Worm (Caenorhabditis elegans): ENCODE results near the gene ZC262.4.

The ZC262.4 gene

DNA sequence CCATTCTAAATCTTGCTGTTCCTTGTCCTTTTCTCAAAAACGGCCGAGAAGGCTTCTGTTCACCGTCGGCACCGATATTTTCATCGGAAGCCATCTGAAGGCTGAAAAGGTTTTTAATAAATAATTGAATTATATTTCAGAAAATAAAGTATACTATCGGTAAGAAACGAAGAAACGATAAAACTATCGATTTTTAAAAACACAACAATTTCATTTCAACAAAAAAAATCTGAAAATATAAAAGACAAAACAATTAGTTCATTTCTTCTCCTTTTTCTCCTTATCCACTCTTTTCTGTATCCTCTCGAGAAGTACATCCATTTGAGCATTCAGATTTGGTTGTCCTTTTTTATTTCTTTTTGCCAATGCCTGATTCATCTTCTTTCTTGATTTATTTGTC is 15.8 kb downstream of the ZC262.4 start, which contains the start of gene sas-4:
Gene sas-4, minus strand, starts transcription at position 101 of the 400 bp plus-strand sequence.
- TF ChIP-seq lsy-2 (tag; optimal IDR thresholded peaks at IDR 0.05): no peak
- TF ChIP-seq sem-4 (tag; optimal IDR thresholded peaks at IDR 0.05): no peak
- no peak for TF ChIP-seq nhr-237 (tag; optimal IDR thresholded peaks at IDR 0.05)
- TF ChIP-seq unc-55 (GFP tag; optimal IDR thresholded peaks at IDR 0.05): no peak
- TF ChIP-seq nhr-10 (tag; optimal IDR thresholded peaks at IDR 0.05): no peak
- TF ChIP-seq ceh-82 (tag; optimal IDR thresholded peaks at IDR 0.05): no peak
- TF ChIP-seq alr-1 (tag; optimal IDR thresholded peaks at IDR 0.05): no peak
- no peak for TF ChIP-seq nhr-12 (tag; optimal IDR thresholded peaks at IDR 0.05)
- no peak for TF ChIP-seq nhr-77 (tag; optimal IDR thresholded peaks at IDR 0.05)
- no peak for TF ChIP-seq sma-9 (GFP tag; optimal IDR thresholded peaks at IDR 0.05)
- no peak for TF ChIP-seq sma-9 (tag; optimal IDR thresholded peaks at IDR 0.05)
- TF ChIP-seq nhr-23 (tag; optimal IDR thresholded peaks at IDR 0.05): no peak

DNA sequence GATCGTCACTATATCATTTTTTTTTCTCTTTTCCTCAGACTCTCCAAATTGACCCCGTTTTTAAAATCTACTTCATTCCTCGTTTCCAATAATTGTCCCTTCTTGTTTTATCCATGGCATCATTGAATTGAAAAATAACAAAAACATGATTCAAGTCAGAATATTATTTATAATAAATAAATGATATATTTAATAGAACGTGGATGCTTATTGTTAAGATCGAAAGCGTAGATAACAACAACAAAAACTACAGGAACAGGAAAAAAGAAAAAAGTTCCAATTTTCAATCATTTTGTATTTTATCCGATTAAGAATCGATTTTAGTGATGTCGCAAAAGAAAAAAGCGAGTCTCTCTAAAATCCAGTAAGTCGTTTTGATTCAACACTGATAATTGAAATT is 21.9 kb downstream of the ZC262.4 start, which contains the start of gene F10E9.2:
Gene F10E9.2, plus strand, starts transcription at position 301 of the 400 bp plus-strand sequence.
- no peak for TF ChIP-seq lin-11 (tag; optimal IDR thresholded peaks at IDR 0.05)
- no peak for TF ChIP-seq unc-62 (GFP tag; optimal IDR thresholded peaks at IDR 0.05)
- no peak for TF ChIP-seq unc-55 (GFP tag; optimal IDR thresholded peaks at IDR 0.05)
- no peak for TF ChIP-seq zag-1 (tag; optimal IDR thresholded peaks at IDR 0.05)
- no peak for TF ChIP-seq unc-39 (tag; optimal IDR thresholded peaks at IDR 0.05)
- no peak for TF ChIP-seq egl-27 (tag; optimal IDR thresholded peaks at IDR 0.05)
- TF ChIP-seq sma-9 (GFP tag; optimal IDR thresholded peaks at IDR 0.05): no peak
- TF ChIP-seq sma-9 (tag; optimal IDR thresholded peaks at IDR 0.05): no peak
- TF ChIP-seq Y55F3AM.14 (GFP tag; optimal IDR thresholded peaks at IDR 0.05): no peak
- TF ChIP-seq nhr-21 (tag; optimal IDR thresholded peaks at IDR 0.05): no peak
- TF ChIP-seq crh-2 (tag; optimal IDR thresholded peaks at IDR 0.05): no peak
- TF ChIP-seq mbf-1 (tag; optimal IDR thresholded peaks at IDR 0.05): no peak
- TF ChIP-seq gmeb-1 (tag; optimal IDR thresholded peaks at IDR 0.05): no peak
- TF ChIP-seq ztf-1 (GFP tag; conservative IDR thresholded peaks at IDR 0.05): no peak
- no peak for TF ChIP-seq nhr-237 (tag; optimal IDR thresholded peaks at IDR 0.05)
- TF ChIP-seq ceh-16 (tag; optimal IDR thresholded peaks at IDR 0.05): no peak
- TF ChIP-seq ceh-82 (tag; optimal IDR thresholded peaks at IDR 0.05): no peak

DNA sequence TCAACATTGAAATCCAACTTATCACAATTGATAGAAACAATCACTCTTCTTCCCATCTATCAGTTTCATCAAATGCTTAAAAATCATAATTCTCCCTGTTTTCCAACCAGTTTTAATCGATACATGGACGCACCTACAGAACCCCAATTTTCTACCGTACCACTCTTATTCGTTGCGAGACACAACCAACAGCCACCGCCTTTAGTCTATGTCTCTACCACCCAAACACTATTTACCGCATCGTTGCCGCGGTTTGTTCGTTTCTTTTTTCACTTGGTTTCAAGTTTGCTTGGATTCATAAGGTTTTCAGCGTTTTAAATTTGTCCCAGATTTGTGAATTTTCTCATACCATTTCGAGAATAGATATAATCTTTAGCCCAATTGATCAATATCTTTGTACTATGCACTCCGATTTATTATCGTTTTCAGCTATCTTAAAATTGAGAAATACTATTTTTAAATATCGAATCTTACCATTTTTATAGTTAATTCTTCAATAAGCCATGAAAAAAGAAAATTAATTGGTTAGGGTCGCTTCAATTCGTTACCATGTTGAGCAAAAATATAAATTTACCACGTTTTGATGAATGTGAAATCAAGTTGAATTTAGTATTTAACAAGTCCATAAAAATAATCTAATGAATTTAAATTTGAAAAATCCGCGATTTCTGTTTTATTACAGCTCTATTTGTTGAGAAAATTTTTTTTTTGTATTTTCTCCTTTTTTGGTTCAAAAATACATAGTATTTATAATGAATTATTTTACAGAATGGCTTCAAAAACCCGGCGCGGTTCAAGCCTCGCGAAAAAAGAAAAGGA is 23.9 kb downstream of the ZC262.4 start, which contains the start of gene F10E9.3:
Gene F10E9.3, plus strand, starts transcription at position 769 of the 819 bp plus-strand sequence.
- no peak for TF ChIP-seq blmp-1 (tag; optimal IDR thresholded peaks at IDR 0.05; ENCODE audit: insufficient read depth)
- TF ChIP-seq nhr-25 (tag; optimal IDR thresholded peaks at IDR 0.05): no peak
- TF ChIP-seq nhr-129 (tag; optimal IDR thresholded peaks at IDR 0.05): peak; percentile 34
- no peak for TF ChIP-seq ztf-11 (tag; optimal IDR thresholded peaks at IDR 0.05)
- no peak for TF ChIP-seq unc-62 (GFP tag; optimal IDR thresholded peaks at IDR 0.05)
- TF ChIP-seq lsy-2 (tag; optimal IDR thresholded peaks at IDR 0.05): peak; percentile 19 to 96
- peak; percentile 11 for TF ChIP-seq C34F6.9 (tag; optimal IDR thresholded peaks at IDR 0.05)
- TF ChIP-seq unc-55 (GFP tag; optimal IDR thresholded peaks at IDR 0.05): peak; percentile 43

DNA sequence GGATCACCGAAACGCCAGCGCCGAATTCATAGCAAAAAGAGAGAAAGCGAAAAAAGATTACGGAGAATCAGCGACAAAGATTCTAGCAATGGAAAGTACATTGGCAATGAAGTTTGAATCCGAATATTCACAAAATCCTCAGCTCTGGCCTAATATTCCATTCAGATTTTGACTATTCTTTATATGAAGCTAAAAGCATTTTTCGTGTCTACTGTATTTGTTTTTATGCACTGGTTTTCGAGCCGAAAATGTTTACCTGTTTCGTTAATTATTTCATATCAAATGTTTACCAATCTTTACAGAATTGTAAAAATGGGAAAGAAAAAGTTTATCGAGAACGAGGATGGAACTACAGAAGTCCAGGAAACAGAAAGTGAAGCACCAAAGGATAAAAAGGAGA is 26.1 kb downstream of the ZC262.4 start, which contains the start of gene F10E9.4:
Gene F10E9.4, plus strand, starts transcription at position 301 of the 400 bp plus-strand sequence.
- TF ChIP-seq ztf-4 (tag; optimal IDR thresholded peaks at IDR 0.05): no peak
- TF ChIP-seq snpc-4 (tag; optimal IDR thresholded peaks at IDR 0.05): no peak
- no peak for TF ChIP-seq gmeb-1 (tag; optimal IDR thresholded peaks at IDR 0.05)
- TF ChIP-seq mab-5 (tag; optimal IDR thresholded peaks at IDR 0.05): no peak
- no peak for TF ChIP-seq lin-13 (GFP tag; optimal IDR thresholded peaks at IDR 0.05)
- TF ChIP-seq egl-27 (tag; optimal IDR thresholded peaks at IDR 0.05): no peak
- TF ChIP-seq F13H6.1 (tag; optimal IDR thresholded peaks at IDR 0.05): no peak
- TF ChIP-seq Y55F3AM.14 (GFP tag; optimal IDR thresholded peaks at IDR 0.05): no peak
- TF ChIP-seq nhr-6 (tag; optimal IDR thresholded peaks at IDR 0.05): no peak
- no peak for TF ChIP-seq dmd-4 (tag; optimal IDR thresholded peaks at IDR 0.05)

All from whole organism, L2 larva.